Worm (Caenorhabditis elegans) whole organism, midembryonic: ENCODE results near the gene stg-1.

Experiments
- T22C8.4 ChIP-seq: fragments of 200-800 bp; sonication (Bioruptor generic); IDR thresholded peaks from 2 replicates; pipeline ENCODE4 v1.3.6; 2022; ENCODE audit warnings: missing genetic modification characterization, missing compliant biosample characterization
- cog-1 ChIP-seq: sonication (generic microtip); optimal IDR thresholded peaks from 2 replicates; lab custom pipeline; 2016; ENCODE audit warnings: missing genetic modification characterization, missing compliant biosample characterization
- flt-1 ChIP-seq: fragments of 200-800 bp; sonication (Bioruptor generic); IDR thresholded peaks from 2 replicates; pipeline ENCODE4 v1.3.6; 2022; ENCODE audit warnings: missing genetic modification characterization, missing compliant biosample characterization
- klf-2 ChIP-seq: fragments of 200-800 bp; sonication (Bioruptor generic); conservative IDR thresholded peaks from 2 replicates; pipeline ENCODE4 v1.3.6; 2022; ENCODE audit warnings: missing genetic modification reagents, missing genetic modification characterization, missing compliant biosample characterization
- med-1 ChIP-seq: sonication (generic microtip); optimal IDR thresholded peaks from 2 replicates; lab custom pipeline; 2017; ENCODE audit warnings: missing genetic modification characterization, mild to moderate bottlenecking, missing compliant biosample characterization, antibody characterized with exemption, missing genetic modification reagents; ENCODE audit not compliant: insufficient read depth
- ref-1 ChIP-seq: fragments of 200-800 bp; sonication (Bioruptor generic); conservative IDR thresholded peaks from 2 replicates; pipeline ENCODE4 v1.3.6; 2022; ENCODE audit warnings: missing genetic modification reagents, missing genetic modification characterization, missing compliant biosample characterization
- tab-1 ChIP-seq: fragments of 200-800 bp; sonication (Bioruptor generic); IDR thresholded peaks from 2 replicates; pipeline ENCODE4 v1.3.6; 2022; ENCODE audit warnings: missing genetic modification characterization, missing compliant biosample characterization
- ztf-23 ChIP-seq: fragments of 200-800 bp; sonication (Bioruptor generic); IDR thresholded peaks from 2 replicates; pipeline ENCODE4 v1.3.6; 2022; ENCODE audit warnings: missing genetic modification reagents, missing genetic modification characterization, missing compliant biosample characterization
- ztf-29 ChIP-seq: fragments of 200-800 bp; sonication (Bioruptor generic); IDR thresholded peaks from 2 replicates; pipeline ENCODE4 v1.3.6; 2022; ENCODE audit warnings: missing genetic modification reagents, missing genetic modification characterization, missing compliant biosample characterization

stg-1 gene

ce11 chrII:10093120-10093519, 32.7 kb upstream of the stg-1 start:
- TF ChIP-seq med-1 = no peak
- TF ChIP-seq cog-1 (tag; lab: Kevin White, UChicago) = no peak
- TF ChIP-seq ref-1 (GFP tag; lab: Robert Waterston, UW) = no peak
- no peak for TF ChIP-seq klf-2 (GFP tag; lab: Robert Waterston, UW)
- no peak for TF ChIP-seq T22C8.4 (GFP tag; lab: Robert Waterston, UW)
- no peak for TF ChIP-seq tab-1
- TF ChIP-seq flt-1 (GFP tag; lab: Robert Waterston, UW) = no peak
- TF ChIP-seq ztf-29 (GFP tag; lab: Robert Waterston, UW) = no peak
- no peak for TF ChIP-seq ztf-23 (GFP tag; lab: Robert Waterston, UW)

DNA sequence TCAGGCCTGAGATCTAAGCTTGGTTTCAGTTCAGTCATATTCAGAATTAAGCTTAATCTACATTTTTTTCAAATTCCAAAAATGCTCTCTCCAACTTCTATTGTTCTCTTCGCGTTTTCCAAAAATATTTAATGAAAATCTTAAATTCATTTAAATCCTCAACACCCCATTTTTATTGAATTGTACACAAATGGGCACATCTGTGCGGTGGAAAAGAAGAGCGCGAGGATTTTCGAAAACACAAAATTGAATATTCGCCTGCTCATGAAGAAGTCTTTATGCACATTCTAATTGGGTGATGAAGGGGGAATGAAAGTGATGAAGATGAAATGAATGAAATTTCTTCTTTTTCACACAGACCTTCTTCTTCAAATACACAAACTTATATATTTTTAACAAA, 24.0 kb upstream of the stg-1 start:
- TF ChIP-seq ztf-29 (GFP tag; lab: Robert Waterston, UW) (no peak), klf-2 (GFP tag; lab: Robert Waterston, UW) (no peak), ztf-23 (GFP tag; lab: Robert Waterston, UW) (no peak), flt-1 (GFP tag; lab: Robert Waterston, UW) (no peak), ref-1 (GFP tag; lab: Robert Waterston, UW) (no peak), tab-1 (no peak), T22C8.4 (GFP tag; lab: Robert Waterston, UW) (no peak), cog-1 (tag; lab: Kevin White, UChicago) (no peak), med-1 (no peak)

- TF ChIP-seq T22C8.4 (GFP tag; lab: Robert Waterston, UW) = no peak
- TF ChIP-seq flt-1 (GFP tag; lab: Robert Waterston, UW) = peak; percentile 46; the same call in 1 of the 2 replicates
Measured at ce11 chrII:10075794-10076193, 15.3 kb upstream of the stg-1 start.

DNA sequence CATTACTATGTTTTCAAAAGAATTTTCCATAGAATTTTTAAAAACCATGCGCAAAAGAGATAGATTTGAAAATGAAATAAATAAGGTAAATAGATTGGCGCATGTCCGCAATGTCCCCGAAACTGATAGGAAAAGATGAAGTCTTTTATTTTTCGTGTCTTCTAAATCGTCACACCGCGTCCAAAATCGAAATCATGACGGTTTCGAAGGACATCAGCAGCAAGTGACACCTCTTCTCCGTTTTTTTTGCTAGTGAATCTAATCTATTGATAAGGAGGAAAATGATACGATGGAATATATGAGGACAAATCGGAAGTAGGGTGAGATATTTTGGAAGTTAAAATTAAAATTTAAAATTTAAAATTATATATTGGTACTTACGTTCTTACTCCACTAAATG, 13.5 kb upstream of the stg-1 start:
- TF ChIP-seq flt-1 (GFP tag; lab: Robert Waterston, UW) = no peak
- TF ChIP-seq tab-1 = no peak
- TF ChIP-seq cog-1 (tag; lab: Kevin White, UChicago) = no peak
- TF ChIP-seq ztf-29 (GFP tag; lab: Robert Waterston, UW) = no peak
- TF ChIP-seq ref-1 (GFP tag; lab: Robert Waterston, UW) = no peak
- no peak for TF ChIP-seq ztf-23 (GFP tag; lab: Robert Waterston, UW)
- no peak for TF ChIP-seq med-1

- TF ChIP-seq ztf-23 (GFP tag; lab: Robert Waterston, UW) = no peak
- no peak for TF ChIP-seq cog-1 (tag; lab: Kevin White, UChicago)
- TF ChIP-seq T22C8.4 (GFP tag; lab: Robert Waterston, UW) = no peak
- no peak for TF ChIP-seq klf-2 (GFP tag; lab: Robert Waterston, UW)
- TF ChIP-seq flt-1 (GFP tag; lab: Robert Waterston, UW) = no peak
- no peak for TF ChIP-seq med-1
- TF ChIP-seq ref-1 (GFP tag; lab: Robert Waterston, UW) = no peak
- TF ChIP-seq ztf-29 (GFP tag; lab: Robert Waterston, UW) = no peak
- TF ChIP-seq tab-1 = no peak
Measured at ce11 chrII:10067817-10068216, 7.4 kb upstream of the stg-1 start, which contains the start of gene die-1. TSS of gene die-1 (minus strand) at chrII:10067917.

ce11 chrII:10065472-10065871, 5.0 kb upstream of the stg-1 start:
- TF ChIP-seq klf-2 (GFP tag; lab: Robert Waterston, UW) (no peak), ztf-23 (GFP tag; lab: Robert Waterston, UW) (peak; percentile 46; the same call in 1 of the 2 replicates), flt-1 (GFP tag; lab: Robert Waterston, UW) (peak; percentile 69; the same call in 1 of the 2 replicates), ztf-29 (GFP tag; lab: Robert Waterston, UW) (0 out of 2 replicates have a peak, but pooled peaks have one; percentile 22), med-1 (no peak), cog-1 (tag; lab: Kevin White, UChicago) (peak; percentile 41), tab-1 (peak; percentile 36; the same call in 1 of the 2 replicates)

- TF ChIP-seq med-1 (no peak), cog-1 (tag; lab: Kevin White, UChicago) (no peak), flt-1 (GFP tag; lab: Robert Waterston, UW) (no peak), T22C8.4 (GFP tag; lab: Robert Waterston, UW) (no peak)
Measured at ce11 chrII:10056545-10057038, 3.9 kb downstream of the stg-1 start, which contains the start of gene C18D1.2. TSS of gene C18D1.2 (plus strand) at chrII:10056988.

DNA sequence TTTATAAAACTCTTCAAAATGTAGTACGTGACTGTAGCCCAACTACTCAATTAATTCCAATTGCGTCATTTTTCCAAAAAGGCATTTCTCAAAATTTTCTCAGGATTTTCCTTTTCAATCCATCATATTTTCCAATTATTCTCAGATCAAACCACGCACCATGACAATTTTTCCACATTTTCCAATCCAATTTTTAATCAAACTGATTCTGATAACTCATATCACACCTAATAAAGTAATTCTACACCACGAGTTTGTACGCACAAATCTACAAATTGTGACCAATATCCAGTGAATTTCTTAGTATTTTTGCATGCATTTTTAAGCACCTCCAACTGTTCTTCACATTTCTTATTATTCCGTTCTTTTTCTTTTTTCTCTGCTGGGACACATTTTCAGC, 9.0 kb downstream of the stg-1 start:
- no peak for TF ChIP-seq tab-1
- no peak for TF ChIP-seq flt-1 (GFP tag; lab: Robert Waterston, UW)
- no peak for TF ChIP-seq ztf-29 (GFP tag; lab: Robert Waterston, UW)
- no peak for TF ChIP-seq T22C8.4 (GFP tag; lab: Robert Waterston, UW)
- TF ChIP-seq cog-1 (tag; lab: Kevin White, UChicago) = no peak
- TF ChIP-seq ztf-23 (GFP tag; lab: Robert Waterston, UW) = no peak
- no peak for TF ChIP-seq med-1
- no peak for TF ChIP-seq klf-2 (GFP tag; lab: Robert Waterston, UW)
- no peak for TF ChIP-seq ref-1 (GFP tag; lab: Robert Waterston, UW)

- no peak for TF ChIP-seq T22C8.4 (GFP tag; lab: Robert Waterston, UW)
- no peak for TF ChIP-seq med-1
- TF ChIP-seq ref-1 (GFP tag; lab: Robert Waterston, UW) = no peak
- TF ChIP-seq flt-1 (GFP tag; lab: Robert Waterston, UW) = no peak
- no peak for TF ChIP-seq tab-1
- TF ChIP-seq cog-1 (tag; lab: Kevin White, UChicago) = no peak
- TF ChIP-seq ztf-29 (GFP tag; lab: Robert Waterston, UW) = no peak
- no peak for TF ChIP-seq klf-2 (GFP tag; lab: Robert Waterston, UW)
- no peak for TF ChIP-seq ztf-23 (GFP tag; lab: Robert Waterston, UW)
Measured at ce11 chrII:10048568-10048967, 11.9 kb downstream of the stg-1 start, which contains the start of gene flp-4. TSS of gene flp-4 (plus strand) at chrII:10048868.

DNA sequence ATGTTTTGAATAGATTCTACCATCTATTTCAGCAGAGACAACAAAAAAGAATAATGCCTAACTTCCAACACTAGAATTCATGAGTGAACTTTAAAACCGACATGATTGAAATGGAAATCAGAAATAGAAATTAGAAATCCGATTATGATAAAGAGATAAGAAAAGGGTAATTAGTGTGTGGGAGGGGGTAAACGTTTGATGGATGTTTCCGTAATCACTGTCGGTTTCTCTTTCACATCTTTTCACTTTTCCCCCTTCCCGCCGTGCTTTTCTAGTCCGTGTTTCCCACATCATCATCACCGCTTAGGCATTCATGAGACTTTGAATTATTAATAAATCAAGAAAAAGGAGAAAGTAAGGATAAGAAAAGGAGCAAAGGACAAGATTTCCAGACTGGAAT, 14.8 kb downstream of the stg-1 start:
- no peak for TF ChIP-seq klf-2 (GFP tag; lab: Robert Waterston, UW)
- TF ChIP-seq T22C8.4 (GFP tag; lab: Robert Waterston, UW) = no peak
- TF ChIP-seq tab-1 = no peak
- TF ChIP-seq ztf-23 (GFP tag; lab: Robert Waterston, UW) = no peak
- TF ChIP-seq flt-1 (GFP tag; lab: Robert Waterston, UW) = no peak
- no peak for TF ChIP-seq ref-1 (GFP tag; lab: Robert Waterston, UW)
- no peak for TF ChIP-seq ztf-29 (GFP tag; lab: Robert Waterston, UW)
